Worm (Caenorhabditis elegans) whole organism, late embryonic: ENCODE data around the gene cwp-5.
A peak's percentile ranks its signal among the peaks of the same experiment; 100 is the strongest.

ENCODE experiments used
- C08G9.2 ChIP-seq: sonication (generic microtip); optimal IDR thresholded peaks from 2 replicates; lab custom pipeline; 2016; ENCODE audit warnings: mild to moderate bottlenecking, missing genetic modification characterization, moderate library complexity, missing compliant biosample characterization
- K09A11.1 ChIP-seq: sonication (generic microtip); optimal IDR thresholded peaks from 2 replicates; lab custom pipeline; 2017; ENCODE audit warnings: antibody characterized with exemption, mild to moderate bottlenecking, missing genetic modification characterization, missing compliant biosample characterization; ENCODE audit not compliant: insufficient read depth
- ama-1 ChIP-seq: fragments of 150-350 bp; optimal IDR thresholded peaks from 2 replicates; lab custom pipeline; 2014
- ceh-14 ChIP-seq: sonication (generic microtip); optimal IDR thresholded peaks from 2 replicates; lab custom pipeline; 2016; ENCODE audit warnings: missing genotype, missing genetic modification characterization, missing compliant biosample characterization
- ceh-19 ChIP-seq: fragments of 200-800 bp; sonication (Bioruptor generic); optimal IDR thresholded peaks from 2 replicates; lab custom pipeline; 2018; ENCODE audit warnings: mild to moderate bottlenecking, missing genetic modification characterization, missing compliant biosample characterization
- ceh-45 ChIP-seq: fragments of 200-800 bp; sonication (Bioruptor generic); IDR thresholded peaks from 2 replicates; pipeline ENCODE4 v1.3.6; 2022; ENCODE audit warnings: missing genetic modification reagents, missing genetic modification characterization, missing compliant biosample characterization
- ceh-48 ChIP-seq: sonication (generic microtip); optimal IDR thresholded peaks from 2 replicates; lab custom pipeline; 2016; ENCODE audit warnings: missing genetic modification characterization, inconsistent platforms, missing compliant biosample characterization
- ceh-9 ChIP-seq: sonication (generic microtip); optimal IDR thresholded peaks from 2 replicates; lab custom pipeline; 2016; ENCODE audit warnings: mild to moderate bottlenecking, missing genetic modification characterization, inconsistent platforms, missing compliant biosample characterization
- dve-1 ChIP-seq: sonication (generic microtip); optimal IDR thresholded peaks from 2 replicates; lab custom pipeline; 2017; ENCODE audit warnings: antibody characterized with exemption, mild to moderate bottlenecking, missing genetic modification characterization, missing compliant biosample characterization
- ets-4 ChIP-seq: sonication (generic microtip); optimal IDR thresholded peaks from 2 replicates; lab custom pipeline; 2016; ENCODE audit warnings: missing genetic modification characterization, missing compliant biosample characterization
- hlh-13 ChIP-seq: fragments of 200-800 bp; sonication (Bioruptor generic); optimal IDR thresholded peaks from 2 replicates; lab custom pipeline; 2018; ENCODE audit warnings: mild to moderate bottlenecking, missing genetic modification characterization, missing compliant biosample characterization
- hlh-30 ChIP-seq: sonication (generic microtip); optimal IDR thresholded peaks from 2 replicates; lab custom pipeline; 2017; ENCODE audit warnings: antibody characterized with exemption, missing genetic modification characterization, missing compliant biosample characterization; ENCODE audit not compliant: insufficient read depth
- hlh-8 ChIP-seq: sonication (generic microtip); optimal IDR thresholded peaks from 2 replicates; lab custom pipeline; 2016; ENCODE audit warnings: missing genotype, missing genetic modification characterization, missing compliant biosample characterization
- nfya-1 ChIP-seq: sonication (generic microtip); optimal IDR thresholded peaks from 2 replicates; lab custom pipeline; 2017; ENCODE audit warnings: missing genetic modification characterization, mild to moderate bottlenecking, missing compliant biosample characterization, antibody characterized with exemption, moderate library complexity
- odd-2 ChIP-seq: sonication (generic microtip); optimal IDR thresholded peaks from 2 replicates; lab custom pipeline; 2017; ENCODE audit warnings: antibody characterized with exemption, mild to moderate bottlenecking, missing genetic modification characterization, missing compliant biosample characterization
- pax-1 ChIP-seq: fragments of 150-350 bp; optimal IDR thresholded peaks from 2 replicates; lab custom pipeline; 2014; ENCODE audit warnings: missing biosample characterization, missing genetic modification characterization
- pha-2 ChIP-seq: sonication (generic microtip); optimal IDR thresholded peaks from 2 replicates; lab custom pipeline; 2017; ENCODE audit warnings: mild to moderate bottlenecking, missing genetic modification characterization, missing compliant biosample characterization
- pqm-1 ChIP-seq: sonication (generic microtip); optimal IDR thresholded peaks from 2 replicates; lab custom pipeline; 2016; ENCODE audit warnings: missing genetic modification characterization, missing compliant biosample characterization
- rnt-1 ChIP-seq: sonication (generic microtip); optimal IDR thresholded peaks from 2 replicates; lab custom pipeline; 2016; ENCODE audit warnings: missing genetic modification characterization, missing compliant biosample characterization
- sdc-2 ChIP-seq: sonication (generic microtip); optimal IDR thresholded peaks from 2 replicates; lab custom pipeline; 2016; ENCODE audit warnings: missing genotype, missing genetic modification characterization, missing compliant biosample characterization
- sox-4 ChIP-seq: sonication (generic microtip); optimal IDR thresholded peaks from 2 replicates; lab custom pipeline; 2017; ENCODE audit warnings: mild to moderate bottlenecking, missing genetic modification characterization, inconsistent platforms, missing compliant biosample characterization
- tbx-2 ChIP-seq: sonication (generic microtip); optimal IDR thresholded peaks from 2 replicates; lab custom pipeline; 2016; ENCODE audit warnings: missing genetic modification characterization, missing compliant biosample characterization
- tbx-7 ChIP-seq: sonication (generic microtip); optimal IDR thresholded peaks from 2 replicates; lab custom pipeline; 2016; ENCODE audit warnings: missing genotype, missing genetic modification characterization, missing compliant biosample characterization
- unc-3 ChIP-seq, 2 experiments: fragments of 200-800 bp in 1 of 2; sonication (Bioruptor generic) in 1 of 2; sonication (generic microtip) in 1 of 2; conservative IDR thresholded peaks in 1 of 2; optimal IDR thresholded peaks in 1 of 2; 2 replicates each; pipeline versions ENCODE4 v1.3.6 to Lab custom; 2016 to 2022; ENCODE audit warnings: missing compliant biosample characterization in 2 of 2, missing genetic modification characterization in 2 of 2, missing genetic modification reagents in 1 of 2
- unc-42 ChIP-seq: sonication (generic microtip); optimal IDR thresholded peaks from 2 replicates; lab custom pipeline; 2016; ENCODE audit warnings: missing genotype, missing genetic modification characterization, missing compliant biosample characterization
- unc-55 ChIP-seq: sonication (generic microtip); optimal IDR thresholded peaks from 2 replicates; lab custom pipeline; 2017; ENCODE audit warnings: missing biosample characterization, missing genetic modification reagents, missing genetic modification characterization

cwp-5 gene

ce11 chrX:13141440-13141839 is 48.3 kb downstream of the cwp-5 start, which contains the start of gene F09A5.3:
TSS of gene F09A5.3 (plus strand) at chrX:13141601.
- peak; percentile 77 for TF ChIP-seq hlh-30 (tag; lab: Kevin White, UChicago)
- peak; percentile 48 for TF ChIP-seq unc-55 (GFP tag; lab: Kevin White, UChicago)
- TF ChIP-seq hlh-13 (GFP tag; lab: Kevin White, UChicago), result no peak
- peak; percentile 70 for TF ChIP-seq rnt-1 (tag; lab: Kevin White, UChicago)
- peak; percentile 88 for TF ChIP-seq pax-1 (tag; lab: Kevin White, UChicago)

ce11 chrX:13139493-13139892 is 50.3 kb downstream of the cwp-5 start, which contains the start of gene ttr-34:
TSS of gene ttr-34 (plus strand) at chrX:13139793.
- TF ChIP-seq nfya-1 (no peak), ceh-9 (tag; lab: Kevin White, UChicago) (no peak), dve-1 (tag; lab: Kevin White, UChicago) (no peak), odd-2 (tag; lab: Kevin White, UChicago) (no peak), tbx-7 (tag; lab: Kevin White, UChicago) (no peak), C08G9.2 (tag; lab: Kevin White, UChicago) (no peak), rnt-1 (tag; lab: Kevin White, UChicago) (no peak), ets-4 (tag; lab: Kevin White, UChicago) (no peak), ama-1 (lab: Kevin White, UChicago) (no peak), unc-42 (tag; lab: Kevin White, UChicago) (no peak), unc-3 (GFP tag; conservative IDR thresholded peaks at IDR 0.05; lab: Robert Waterston, UW) (no peak), unc-3 (tag; optimal IDR thresholded peaks at IDR 0.05; lab: Kevin White, UChicago) (no peak), ceh-45 (GFP tag; lab: Robert Waterston, UW) (no peak), ceh-14 (tag; lab: Kevin White, UChicago) (no peak), ceh-48 (tag; lab: Kevin White, UChicago) (no peak)

- TF ChIP-seq ceh-19 (GFP tag; lab: Kevin White, UChicago), result no peak
- TF ChIP-seq K09A11.1 (tag; lab: Kevin White, UChicago), result no peak
- no peak for TF ChIP-seq pqm-1 (tag; lab: Kevin White, UChicago)
- no peak for TF ChIP-seq unc-42 (tag; lab: Kevin White, UChicago)
- no peak for TF ChIP-seq sox-4
- no peak for TF ChIP-seq tbx-2 (tag; lab: Kevin White, UChicago)
- no peak for TF ChIP-seq pha-2 (tag; lab: Kevin White, UChicago)
- no peak for TF ChIP-seq hlh-8 (tag; lab: Kevin White, UChicago)
- no peak for TF ChIP-seq sdc-2 (tag; lab: Kevin White, UChicago)
- TF ChIP-seq ceh-45 (GFP tag; lab: Robert Waterston, UW), result no peak
These were observed 55.0 kb downstream of the cwp-5 start, which contains the start of gene F09A5.2 for ce11 chrX:13134807-13135206. TSS of gene F09A5.2 (plus strand) at chrX:13135107.
